Fruit fly (Drosophila melanogaster) whole organism, embryonic: ENCODE results near the gene ATPsynCF6L.

ENCODE experiments used
- Abd-B ChIP-seq: fragments of 200-800 bp; sonication (Bioruptor generic); optimal IDR thresholded peaks from 2 replicates; lab custom pipeline; 2018; ENCODE audit warnings: missing biosample characterization, mild to moderate bottlenecking, missing genetic modification characterization, moderate library complexity
- Atf3 ChIP-seq: fragments of 200-800 bp; sonication (Bioruptor generic); optimal IDR thresholded peaks from 3 replicates; lab custom pipeline; 2016; ENCODE audit warnings: missing biosample characterization, missing genetic modification characterization
- Awh ChIP-seq: fragments of 200-800 bp; sonication (Bioruptor generic); IDR thresholded peaks from 2 replicates; pipeline ENCODE4, ENCODE4 v1.3.6; 2022; ENCODE audit warnings: missing biosample characterization, missing genetic modification characterization
- Blimp-1 ChIP-seq: fragments of 200-800 bp; sonication (Bioruptor generic); optimal IDR thresholded peaks from 3 replicates; lab custom pipeline; 2018; ENCODE audit warnings: missing biosample characterization, missing genetic modification characterization, mild to moderate bottlenecking, moderate library complexity, missing genetic modification reagents
- C15 ChIP-seq: fragments of 200-800 bp; sonication (Bioruptor generic); IDR thresholded peaks from 3 replicates; pipeline ENCODE4 v1.3.6; 2022; ENCODE audit warnings: missing biosample characterization, missing genetic modification characterization
- CG1024 ChIP-seq: fragments of 200-800 bp; sonication (Bioruptor generic); IDR thresholded peaks from 2 replicates; pipeline ENCODE4 v1.3.6; 2022; ENCODE audit warnings: missing biosample characterization, missing genetic modification characterization
- CG13894 ChIP-seq: fragments of 200-800 bp; sonication (Bioruptor generic); optimal IDR thresholded peaks from 3 replicates; lab custom pipeline; 2018; ENCODE audit warnings: missing biosample characterization, mild to moderate bottlenecking, missing genetic modification characterization, moderate library complexity
- CG14050 ChIP-seq: fragments of 200-800 bp; sonication (Bioruptor generic); IDR thresholded peaks from 3 replicates; pipeline ENCODE4 v1.3.6; 2022; ENCODE audit warnings: missing biosample characterization, missing genetic modification characterization
- CG15479 ChIP-seq: fragments of 200-800 bp; sonication (Bioruptor generic); optimal IDR thresholded peaks from 3 replicates; lab custom pipeline; 2019; ENCODE audit warnings: missing biosample characterization, mild to moderate bottlenecking, missing genetic modification characterization, moderate library complexity
- CG1602 ChIP-seq: fragments of 200-800 bp; sonication (Bioruptor generic); optimal IDR thresholded peaks from 3 replicates; lab custom pipeline; 2016; ENCODE audit warnings: missing biosample characterization, missing genetic modification characterization
- CG1603 ChIP-seq: fragments of 200-800 bp; sonication (Bioruptor generic); optimal IDR thresholded peaks from 2 replicates; lab custom pipeline; 2019; ENCODE audit warnings: missing biosample characterization, mild to moderate bottlenecking, missing genetic modification characterization, moderate library complexity
- CG2678 ChIP-seq: fragments of 200-800 bp; sonication (Bioruptor generic); optimal IDR thresholded peaks from 3 replicates; lab custom pipeline; 2019; ENCODE audit warnings: missing biosample characterization, mild to moderate bottlenecking, missing genetic modification characterization, moderate library complexity
- CG3163 ChIP-seq: fragments of 200-800 bp; sonication (Bioruptor generic); optimal IDR thresholded peaks from 3 replicates; lab custom pipeline; 2016; ENCODE audit warnings: missing biosample characterization, missing genetic modification characterization
- CG33213 ChIP-seq: fragments of 200-800 bp; sonication (Bioruptor generic); optimal IDR thresholded peaks from 3 replicates; lab custom pipeline; 2016; ENCODE audit warnings: missing biosample characterization, missing genetic modification characterization
- CG4360 ChIP-seq: fragments of 200-800 bp; sonication (Bioruptor generic); IDR thresholded peaks from 2 replicates; pipeline ENCODE4 v1.3.6; 2022; ENCODE audit warnings: missing biosample characterization, missing genetic modification characterization
- CG5180 ChIP-seq: fragments of 200-800 bp; sonication (Bioruptor generic); optimal IDR thresholded peaks from 3 replicates; lab custom pipeline; 2017; ENCODE audit warnings: missing biosample characterization, missing genetic modification characterization, mild to moderate bottlenecking, moderate library complexity, missing genetic modification reagents
- CG6683 ChIP-seq: fragments of 200-800 bp; sonication (Bioruptor generic); optimal IDR thresholded peaks from 2 replicates; lab custom pipeline; 2017; ENCODE audit warnings: missing biosample characterization, mild to moderate bottlenecking, missing genetic modification characterization, missing genetic modification reagents
- CG7271 ChIP-seq: fragments of 200-800 bp; sonication (Bioruptor generic); optimal IDR thresholded peaks from 2 replicates; lab custom pipeline; 2018; ENCODE audit warnings: missing biosample characterization, mild to moderate bottlenecking, missing genetic modification characterization, moderate library complexity
- CG7357 ChIP-seq: fragments of 200-800 bp; sonication (Bioruptor generic); IDR thresholded peaks from 3 replicates; pipeline ENCODE4 v1.3.6; 2022; ENCODE audit warnings: missing biosample characterization, missing genetic modification characterization
- CG7786 ChIP-seq: fragments of 200-800 bp; sonication (Bioruptor generic); optimal IDR thresholded peaks from 2 replicates; lab custom pipeline; 2016; ENCODE audit warnings: missing biosample characterization, missing genetic modification characterization
- CG8359 ChIP-seq: fragments of 200-800 bp; sonication (Bioruptor generic); optimal IDR thresholded peaks from 2 replicates; lab custom pipeline; 2017; ENCODE audit warnings: missing biosample characterization, mild to moderate bottlenecking, missing genetic modification characterization, borderline replicate concordance
- CG8924 ChIP-seq: fragments of 200-800 bp; optimal IDR thresholded peaks from 3 replicates; lab custom pipeline; 2019; ENCODE audit warnings: missing biosample characterization, mild to moderate bottlenecking, missing genetic modification characterization, moderate library complexity
- CG9727 ChIP-seq: fragments of 200-800 bp; sonication (Bioruptor generic); optimal IDR thresholded peaks from 3 replicates; lab custom pipeline; 2017; ENCODE audit warnings: missing biosample characterization, mild to moderate bottlenecking, missing genetic modification characterization
- CG9817 ChIP-seq: fragments of 200-800 bp; sonication (Bioruptor generic); optimal IDR thresholded peaks from 2 replicates; lab custom pipeline; 2018; ENCODE audit warnings: missing biosample characterization, mild to moderate bottlenecking, missing genetic modification characterization, moderate library complexity
- D19B ChIP-seq: fragments of 200-800 bp; sonication (Bioruptor generic); optimal IDR thresholded peaks from 2 replicates; lab custom pipeline; 2017; ENCODE audit warnings: missing biosample characterization, mild to moderate bottlenecking, missing genetic modification characterization
- Dbx ChIP-seq: fragments of 200-800 bp; sonication (Bioruptor generic); IDR thresholded peaks from 3 replicates; pipeline ENCODE4 v1.3.6; 2022; ENCODE audit warnings: missing biosample characterization, missing genetic modification characterization
- Dfd ChIP-seq, 2 experiments: fragments of >200 bp; optimal IDR thresholded peaks; 2 replicates each; lab custom pipeline; 2017; ENCODE audit warnings: missing biosample characterization in 2 of 2, missing genetic modification characterization in 2 of 2
- Fer3 ChIP-seq: fragments of 200-800 bp; sonication (Bioruptor generic); optimal IDR thresholded peaks from 2 replicates; lab custom pipeline; 2018; ENCODE audit warnings: missing biosample characterization, mild to moderate bottlenecking, missing genetic modification characterization, moderate library complexity
- HLHmδ ChIP-seq: fragments of 200-800 bp; sonication (Bioruptor generic); optimal IDR thresholded peaks from 2 replicates; lab custom pipeline; 2018; ENCODE audit warnings: missing biosample characterization, mild to moderate bottlenecking, missing genetic modification characterization, moderate library complexity
- Scr ChIP-seq: fragments of 200-800 bp; sonication (Bioruptor generic); IDR thresholded peaks from 2 replicates; pipeline ENCODE4 v1.3.6; 2022; ENCODE audit warnings: missing biosample characterization, missing genetic modification characterization; ENCODE audit not compliant: partially characterized antibody
- amos ChIP-seq: fragments of 200-800 bp; sonication (Bioruptor generic); IDR thresholded peaks from 2 replicates; pipeline ENCODE4 v1.3.6; 2022; ENCODE audit warnings: missing biosample characterization, missing genetic modification characterization; ENCODE audit not compliant: partially characterized antibody
- bsh ChIP-seq, 2 experiments: fragments of 200-800 bp; sonication (Bioruptor generic); optimal IDR thresholded peaks; 2 replicates each; lab custom pipeline; 2017 to 2018; ENCODE audit warnings: mild to moderate bottlenecking in 2 of 2, missing biosample characterization in 2 of 2, missing genetic modification characterization in 2 of 2, moderate library complexity in 1 of 2
- ci ChIP-seq: fragments of 200-800 bp; sonication (Bioruptor generic); IDR thresholded peaks from 3 replicates; pipeline ENCODE4 v1.3.6; 2022; ENCODE audit warnings: missing biosample characterization, missing genetic modification characterization
- eve ChIP-seq, 2 experiments: fragments of >200 bp; optimal IDR thresholded peaks; 2 replicates each; lab custom pipeline; 2017; ENCODE audit warnings: missing biosample characterization in 2 of 2, missing genetic modification characterization in 2 of 2
- fd96Cb ChIP-seq: fragments of 200-800 bp; sonication (Bioruptor generic); optimal IDR thresholded peaks from 2 replicates; lab custom pipeline; 2018; ENCODE audit warnings: missing biosample characterization, mild to moderate bottlenecking, missing genetic modification characterization, moderate library complexity
- gcm ChIP-seq: fragments of 200-800 bp; sonication (Bioruptor generic); optimal IDR thresholded peaks from 2 replicates; lab custom pipeline; 2019; ENCODE audit warnings: missing biosample characterization, mild to moderate bottlenecking, missing genetic modification characterization, moderate library complexity
- phol ChIP-seq: fragments of 200-800 bp; sonication (Bioruptor generic); optimal IDR thresholded peaks from 3 replicates; lab custom pipeline; 2018; ENCODE audit warnings: missing biosample characterization, mild to moderate bottlenecking, missing genetic modification characterization, moderate library complexity
- prd ChIP-seq, 3 experiments: fragments of >200 bp in 2 of 3; fragments of 200-800 bp in 1 of 3; sonication (Bioruptor generic) in 1 of 3; optimal IDR thresholded peaks in 2 of 3; IDR thresholded peaks in 1 of 3; 2 replicates in 2 of 3; 3 replicates in 1 of 3; pipeline versions ENCODE4 v1.3.6 to Lab custom; 2017 to 2022; ENCODE audit warnings: missing biosample characterization in 1 of 3, missing genetic modification characterization in 1 of 3
- sc ChIP-seq, 3 experiments: fragments of >200 bp in 2 of 3; fragments of 200-800 bp in 1 of 3; sonication (Bioruptor generic) in 1 of 3; optimal IDR thresholded peaks; 2 replicates in 2 of 3; 3 replicates in 1 of 3; lab custom pipeline; 2017; ENCODE audit warnings: mild to moderate bottlenecking in 1 of 3, missing biosample characterization in 1 of 3, missing genetic modification characterization in 1 of 3, missing genetic modification reagents in 1 of 3
- scrt ChIP-seq: fragments of 200-800 bp; sonication (Bioruptor generic); optimal IDR thresholded peaks from 2 replicates; lab custom pipeline; 2018; ENCODE audit warnings: missing biosample characterization, mild to moderate bottlenecking, missing genetic modification characterization, moderate library complexity
- sens-2 ChIP-seq: fragments of 200-800 bp; sonication (Bioruptor generic); IDR thresholded peaks from 2 replicates; pipeline ENCODE4 v1.3.6; 2022; ENCODE audit warnings: missing biosample characterization, missing genetic modification characterization
- sob ChIP-seq: fragments of 200-800 bp; sonication (Bioruptor generic); IDR thresholded peaks from 2 replicates; pipeline ENCODE4 v1.3.6; 2022; ENCODE audit warnings: missing biosample characterization, missing genetic modification characterization
- sqz ChIP-seq: fragments of 200-800 bp; sonication (Bioruptor generic); optimal IDR thresholded peaks from 3 replicates; lab custom pipeline; 2018; ENCODE audit warnings: missing biosample characterization, mild to moderate bottlenecking, missing genetic modification characterization
- sug ChIP-seq: fragments of 200-800 bp; optimal IDR thresholded peaks from 2 replicates; lab custom pipeline; 2019; ENCODE audit warnings: missing biosample characterization, mild to moderate bottlenecking, missing genetic modification characterization, moderate library complexity
- tll ChIP-seq, 2 experiments: fragments of 200-800 bp in 1 of 2; fragments of >200 bp in 1 of 2; sonication (Bioruptor generic) in 1 of 2; optimal IDR thresholded peaks; 2 replicates each; lab custom pipeline; 2017 to 2019; ENCODE audit warnings: missing biosample characterization in 2 of 2, missing genetic modification characterization in 2 of 2, mild to moderate bottlenecking in 1 of 2, moderate library complexity in 1 of 2
- yki ChIP-seq: fragments of >200 bp; optimal IDR thresholded peaks from 3 replicates; lab custom pipeline; 2018
- zen2 ChIP-seq: fragments of 200-800 bp; sonication (Bioruptor generic); IDR thresholded peaks from 3 replicates; pipeline ENCODE4 v1.3.6; 2022; ENCODE audit warnings: missing biosample characterization, missing genetic modification characterization; ENCODE audit not compliant: partially characterized antibody

Gene ATPsynCF6L

DNA sequence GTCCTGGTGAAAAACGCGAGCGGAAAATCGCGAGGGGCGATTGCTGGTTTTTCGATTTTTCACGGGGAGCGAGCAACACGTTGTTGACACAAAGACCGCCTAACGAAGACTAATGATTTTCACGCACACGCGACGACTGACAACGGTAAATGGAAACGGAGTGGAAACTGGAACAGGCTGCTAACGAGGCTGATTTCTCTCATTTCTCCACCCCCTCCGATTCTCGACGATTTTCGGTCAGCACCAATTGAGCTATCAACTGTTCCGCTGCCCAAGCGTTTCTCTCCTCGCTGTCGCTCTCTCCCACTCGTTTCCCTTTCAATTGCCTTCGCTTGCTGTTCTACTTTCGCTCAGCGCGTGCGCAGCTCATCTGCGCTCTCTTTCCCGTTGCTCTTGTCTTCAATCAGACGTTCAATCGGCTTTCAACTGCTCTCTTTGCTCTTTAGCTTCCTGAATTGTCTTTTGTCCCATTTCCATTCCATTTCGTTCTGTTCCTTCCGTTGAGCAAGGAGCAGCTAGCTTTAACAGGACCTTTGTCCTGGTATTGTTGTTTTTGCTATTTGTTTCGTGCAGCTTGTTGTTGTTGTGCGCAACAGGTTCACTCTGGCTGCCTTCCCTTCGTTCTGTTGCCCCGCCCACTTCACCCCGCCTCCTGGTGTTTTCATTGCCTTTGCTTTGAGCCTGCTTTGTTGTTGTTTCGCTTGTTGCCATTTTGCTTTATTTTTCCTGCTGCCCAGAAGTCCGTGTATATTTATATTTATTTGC lies 35.7 kb downstream of the ATPsynCF6L start (continued):
- TF ChIP-seq sqz (GFP tag; lab: Kevin White, UChicago), result no peak
- TF ChIP-seq Atf3, result no peak
- peak; percentile 24; the same call in 1 of the 2 replicates for TF ChIP-seq Scr (GFP tag; lab: Robert Waterston, UW)
- no peak for TF ChIP-seq Abd-B (GFP tag; lab: Kevin White, UChicago)
- peak; percentile 21 for TF ChIP-seq CG1603 (tag; lab: Kevin White, UChicago)
- peak; percentile 94 for TF ChIP-seq yki (lab: Kevin White, UChicago)
- peak; percentile 58 for TF ChIP-seq CG8359
- TF ChIP-seq CG3163 (GFP tag; lab: Kevin White, UChicago), result peak; percentile 94
- no peak for TF ChIP-seq CG9817
- no peak for TF ChIP-seq D19B (GFP tag; lab: Kevin White, UChicago)
- peak; percentile 63 for TF ChIP-seq CG15479 (GFP tag; lab: Kevin White, UChicago)
- TF ChIP-seq bsh (GFP tag; optimal IDR thresholded peaks at IDR 0.05; lab: Kevin White, UChicago), result no peak
- no peak for TF ChIP-seq eve (GFP tag; optimal IDR thresholded peaks at IDR 0.05; lab: Kevin White, UChicago)
- TF ChIP-seq HLHmδ (GFP tag; lab: Kevin White, UChicago), result no peak
- no peak for TF ChIP-seq CG5180 (GFP tag; lab: Kevin White, UChicago)
- peak; percentile 35; the same call in 1 of the 3 replicates for TF ChIP-seq zen2 (GFP tag; lab: Robert Waterston, UW)
- 0 out of 2 replicates have a peak, but pooled peaks have one; percentile 20 for TF ChIP-seq CG1024 (GFP tag; lab: Robert Waterston, UW)
- peak; percentile 41; the same call in 1 of the 2 replicates for TF ChIP-seq sob (GFP tag; lab: Robert Waterston, UW)
- TF ChIP-seq amos (GFP tag; lab: Robert Waterston, UW), result peak; percentile 42
- no peak for TF ChIP-seq Dfd (GFP tag; optimal IDR thresholded peaks at IDR 0.05; lab: Kevin White, UChicago)
- peak; percentile 65 for TF ChIP-seq Blimp-1
- TF ChIP-seq Dbx (GFP tag; lab: Robert Waterston, UW), result peak; percentile 29; the same call in 1 of the 3 replicates
- no peak for TF ChIP-seq CG9727 (GFP tag; lab: Kevin White, UChicago)
- TF ChIP-seq CG2678 (tag; lab: Kevin White, UChicago), result no peak
- no peak for TF ChIP-seq CG7357 (GFP tag; lab: Robert Waterston, UW)
- no peak for TF ChIP-seq CG1602 (GFP tag; lab: Kevin White, UChicago)
- peak in 1 of 2 experiments; percentile 25 for TF ChIP-seq tll (GFP tag; optimal IDR thresholded peaks at IDR 0.05; lab: Kevin White, UChicago)
- TF ChIP-seq fd96Cb (tag; lab: Kevin White, UChicago), result no peak
- no peak for TF ChIP-seq sens-2
- peak; percentile 10 for TF ChIP-seq gcm (GFP tag; lab: Kevin White, UChicago)

DNA sequence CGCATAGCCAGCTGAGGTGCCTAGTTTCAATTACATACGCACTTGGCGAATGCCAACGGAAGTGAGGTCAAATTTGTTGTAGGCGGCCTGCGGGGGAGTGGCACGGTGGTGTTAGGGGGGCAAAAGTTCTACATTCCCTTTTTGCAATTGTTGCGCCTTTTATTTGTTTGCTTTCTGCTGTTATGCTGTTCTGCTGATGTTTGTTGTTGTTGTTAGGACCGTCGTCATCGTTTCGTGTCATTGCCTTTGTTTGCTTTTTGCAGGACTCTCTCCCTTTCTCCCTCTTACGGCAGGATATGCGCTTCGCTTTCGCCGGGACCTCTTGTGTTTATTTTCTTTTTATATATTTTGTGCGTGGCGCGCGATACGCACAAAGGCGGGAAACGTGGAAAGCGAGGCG lies 42.6 kb downstream of the ATPsynCF6L start:
- TF ChIP-seq CG7271 (tag; lab: Kevin White, UChicago) (no peak), CG8924 (tag; lab: Kevin White, UChicago) (no peak), CG6683 (GFP tag; lab: Kevin White, UChicago) (no peak), CG7786 (GFP tag; lab: Kevin White, UChicago) (no peak), sc (optimal IDR thresholded peaks at IDR 0.05; lab: Kevin White, UChicago) (no peak), sc (GFP tag; optimal IDR thresholded peaks at IDR 0.05; lab: Kevin White, UChicago) (no peak), prd (optimal IDR thresholded peaks at IDR 0.05; lab: Kevin White, UChicago) (no peak), prd (GFP tag; IDR thresholded peaks at IDR 0.05; lab: Robert Waterston, UW) (0 out of 3 replicates have a peak, but pooled peaks have one; percentile 5), CG13894 (tag; lab: Kevin White, UChicago) (no peak), scrt (GFP tag; lab: Kevin White, UChicago) (peak; percentile 60), tll (GFP tag; optimal IDR thresholded peaks at IDR 0.05; lab: Kevin White, UChicago) (peak in 1 of 2 experiments; percentile 22), CG33213 (no peak), Awh (no peak), Fer3 (tag; lab: Kevin White, UChicago) (no peak), CG14050 (no peak), CG4360 (peak; percentile 64), C15 (GFP tag; lab: Robert Waterston, UW) (no peak), sug (tag; lab: Kevin White, UChicago) (no peak), phol (tag; lab: Kevin White, UChicago) (no peak), ci (GFP tag; lab: Robert Waterston, UW) (no peak)
